Fruit fly (Drosophila melanogaster) whole organism, embryonic: Measurements from ENCODE around the gene mbt.

Experiments
- Atf-2 ChIP-seq: fragments of 200-800 bp; sonication (Bioruptor generic); optimal IDR thresholded peaks from 2 replicates; lab custom pipeline; 2016; ENCODE audit warnings: missing biosample characterization, missing genetic modification characterization
- B-H2 ChIP-seq: fragments of 200-800 bp; sonication (Bioruptor generic); optimal IDR thresholded peaks from 2 replicates; lab custom pipeline; 2018; ENCODE audit warnings: missing biosample characterization, mild to moderate bottlenecking, missing genetic modification characterization
- CG10267 ChIP-seq: fragments of 200-800 bp; sonication (Bioruptor generic); optimal IDR thresholded peaks from 2 replicates; lab custom pipeline; 2018; ENCODE audit warnings: missing biosample characterization, mild to moderate bottlenecking, missing genetic modification characterization, moderate library complexity
- CG12155 ChIP-seq: fragments of 200-800 bp; sonication (Bioruptor generic); optimal IDR thresholded peaks from 3 replicates; lab custom pipeline; 2016; ENCODE audit warnings: missing biosample characterization, missing genetic modification characterization
- CG12219 ChIP-seq: fragments of 200-800 bp; sonication (Bioruptor generic); optimal IDR thresholded peaks from 3 replicates; lab custom pipeline; 2018; ENCODE audit warnings: missing biosample characterization, mild to moderate bottlenecking, missing genetic modification characterization
- CG13296 ChIP-seq: fragments of 200-800 bp; sonication (Bioruptor generic); optimal IDR thresholded peaks from 3 replicates; lab custom pipeline; 2018; ENCODE audit warnings: missing biosample characterization, mild to moderate bottlenecking, missing genetic modification characterization
- CG14441 ChIP-seq: fragments of 200-800 bp; sonication (Bioruptor generic); IDR thresholded peaks from 2 replicates; pipeline ENCODE4 v1.3.6; 2022; ENCODE audit warnings: missing biosample characterization, missing genetic modification characterization
- CG15601 ChIP-seq: fragments of 200-800 bp; sonication (Bioruptor generic); optimal IDR thresholded peaks from 3 replicates; lab custom pipeline; 2019; ENCODE audit warnings: missing biosample characterization, mild to moderate bottlenecking, missing genetic modification characterization, moderate library complexity
- CG1603 ChIP-seq: fragments of 200-800 bp; sonication (Bioruptor generic); optimal IDR thresholded peaks from 2 replicates; lab custom pipeline; 2019; ENCODE audit warnings: missing biosample characterization, mild to moderate bottlenecking, missing genetic modification characterization, moderate library complexity
- CG16863 ChIP-seq: fragments of 200-800 bp; sonication (Bioruptor generic); optimal IDR thresholded peaks from 3 replicates; lab custom pipeline; 2016; ENCODE audit warnings: missing biosample characterization, missing genetic modification characterization
- CG30020 ChIP-seq: fragments of 200-800 bp; optimal IDR thresholded peaks from 2 replicates; lab custom pipeline; 2019; ENCODE audit warnings: missing biosample characterization, mild to moderate bottlenecking, missing genetic modification characterization, moderate library complexity
- CG32532 ChIP-seq: fragments of 200-800 bp; sonication (Bioruptor generic); IDR thresholded peaks from 2 replicates; pipeline ENCODE4 v1.3.6; 2022; ENCODE audit warnings: missing biosample characterization, missing genetic modification characterization
- CG3995 ChIP-seq: fragments of 200-800 bp; sonication (Bioruptor generic); optimal IDR thresholded peaks from 3 replicates; lab custom pipeline; 2016; ENCODE audit warnings: missing biosample characterization, missing genetic modification characterization
- CG8281 ChIP-seq: fragments of 200-800 bp; sonication (Bioruptor generic); optimal IDR thresholded peaks from 2 replicates; lab custom pipeline; 2018; ENCODE audit warnings: missing biosample characterization, mild to moderate bottlenecking, missing genetic modification characterization, moderate library complexity
- CG8388 ChIP-seq: fragments of 200-800 bp; sonication (Bioruptor generic); optimal IDR thresholded peaks from 2 replicates; lab custom pipeline; 2019; ENCODE audit warnings: missing biosample characterization, mild to moderate bottlenecking, missing genetic modification characterization, moderate library complexity
- CG8478 ChIP-seq: fragments of >200 bp; optimal IDR thresholded peaks from 2 replicates; lab custom pipeline; 2018
- CG9727 ChIP-seq: fragments of 200-800 bp; sonication (Bioruptor generic); optimal IDR thresholded peaks from 3 replicates; lab custom pipeline; 2017; ENCODE audit warnings: missing biosample characterization, mild to moderate bottlenecking, missing genetic modification characterization
- CG9797 ChIP-seq: fragments of 200-800 bp; sonication (Bioruptor generic); optimal IDR thresholded peaks from 3 replicates; lab custom pipeline; 2018; ENCODE audit warnings: missing biosample characterization, mild to moderate bottlenecking, missing genetic modification characterization
- Dad ChIP-seq: fragments of 200-800 bp; sonication (Bioruptor generic); optimal IDR thresholded peaks from 3 replicates; lab custom pipeline; 2016; ENCODE audit warnings: missing biosample characterization, missing genetic modification characterization
- Dbx ChIP-seq: fragments of 200-800 bp; sonication (Bioruptor generic); IDR thresholded peaks from 3 replicates; pipeline ENCODE4 v1.3.6; 2022; ENCODE audit warnings: missing biosample characterization, missing genetic modification characterization
- Doc3 ChIP-seq: fragments of 200-800 bp; sonication (Bioruptor generic); IDR thresholded peaks from 3 replicates; pipeline ENCODE4 v1.3.6; 2022; ENCODE audit warnings: missing biosample characterization, missing genetic modification characterization; ENCODE audit not compliant: partially characterized antibody
- Fer1 ChIP-seq: fragments of 200-800 bp; sonication (Bioruptor generic); optimal IDR thresholded peaks from 2 replicates; lab custom pipeline; 2017; ENCODE audit warnings: missing biosample characterization, mild to moderate bottlenecking, missing genetic modification characterization
- HmgD ChIP-seq: fragments of 200-800 bp; sonication (Bioruptor generic); optimal IDR thresholded peaks from 3 replicates; lab custom pipeline; 2016; ENCODE audit warnings: missing biosample characterization, missing genetic modification characterization
- Hmr ChIP-seq: fragments of 200-800 bp; sonication (Bioruptor generic); optimal IDR thresholded peaks from 3 replicates; lab custom pipeline; 2017; ENCODE audit warnings: mild to moderate bottlenecking, missing biosample characterization, missing genetic modification reagents, missing genetic modification characterization
- Hmx ChIP-seq: fragments of 200-800 bp; sonication (Bioruptor generic); optimal IDR thresholded peaks from 2 replicates; lab custom pipeline; 2016; ENCODE audit warnings: missing biosample characterization, missing genetic modification characterization
- MESR4 ChIP-seq: fragments of 200-800 bp; sonication (Bioruptor generic); optimal IDR thresholded peaks from 2 replicates; lab custom pipeline; 2018; ENCODE audit warnings: missing biosample characterization, mild to moderate bottlenecking, missing genetic modification characterization, moderate library complexity
- Mes4 ChIP-seq: fragments of 200-800 bp; sonication (Bioruptor generic); optimal IDR thresholded peaks from 2 replicates; lab custom pipeline; 2016; ENCODE audit warnings: missing biosample characterization, missing genetic modification characterization
- NfI ChIP-seq: fragments of 200-800 bp; sonication (Bioruptor generic); optimal IDR thresholded peaks from 3 replicates; lab custom pipeline; 2018; ENCODE audit warnings: missing biosample characterization, mild to moderate bottlenecking, missing genetic modification characterization, moderate library complexity
- Oaz ChIP-seq: fragments of 200-800 bp; sonication (Bioruptor generic); IDR thresholded peaks from 2 replicates; pipeline ENCODE4 v1.3.6; 2022; ENCODE audit warnings: missing biosample characterization, missing genetic modification characterization
- Opbp ChIP-seq: fragments of 200-800 bp; sonication (Bioruptor generic); IDR thresholded peaks from 3 replicates; pipeline ENCODE4 v1.3.6; 2022; ENCODE audit warnings: missing biosample characterization, missing genetic modification characterization; ENCODE audit not compliant: partially characterized antibody
- Ravus ChIP-seq: fragments of 200-800 bp; sonication (Bioruptor generic); IDR thresholded peaks from 2 replicates; pipeline ENCODE4 v1.3.6; 2022; ENCODE audit warnings: missing biosample characterization, missing genetic modification characterization
- Sry-β ChIP-seq: fragments of 200-800 bp; sonication (Bioruptor generic); optimal IDR thresholded peaks from 2 replicates; lab custom pipeline; 2018; ENCODE audit warnings: missing biosample characterization, mild to moderate bottlenecking, missing genetic modification characterization, moderate library complexity
- Sry-δ ChIP-seq: fragments of 200-800 bp; sonication (Bioruptor generic); optimal IDR thresholded peaks from 2 replicates; lab custom pipeline; 2016; ENCODE audit warnings: missing biosample characterization, missing genetic modification characterization
- abd-A ChIP-seq: fragments of 200-800 bp; sonication (Bioruptor generic); optimal IDR thresholded peaks from 3 replicates; lab custom pipeline; 2019; ENCODE audit warnings: missing biosample characterization, mild to moderate bottlenecking, missing genetic modification characterization, moderate library complexity
- dpn ChIP-seq, 2 experiments: fragments of 200-800 bp; sonication (Bioruptor generic); optimal IDR thresholded peaks; 3 replicates each; lab custom pipeline; 2016; ENCODE audit warnings: missing biosample characterization in 2 of 2, missing genetic modification characterization in 2 of 2
- emc ChIP-seq: fragments of 200-800 bp; sonication (Bioruptor generic); optimal IDR thresholded peaks from 2 replicates; lab custom pipeline; 2016; ENCODE audit warnings: missing biosample characterization, missing genetic modification characterization
- hb ChIP-seq: fragments of 200-800 bp; sonication (Bioruptor generic); IDR thresholded peaks from 3 replicates; pipeline ENCODE4 v1.3.6; 2022; ENCODE audit warnings: missing biosample characterization, missing genetic modification characterization; ENCODE audit not compliant: partially characterized antibody
- hbn ChIP-seq: fragments of 200-800 bp; sonication (Bioruptor generic); IDR thresholded peaks from 2 replicates; pipeline ENCODE4 v1.3.6; 2022; ENCODE audit warnings: missing biosample characterization, missing genetic modification characterization; ENCODE audit not compliant: partially characterized antibody
- insv ChIP-seq, 2 experiments: fragments of 200-800 bp; sonication (Bioruptor generic); optimal IDR thresholded peaks; 3 replicates each; lab custom pipeline; 2016 to 2018; ENCODE audit warnings: missing biosample characterization in 2 of 2, missing genetic modification characterization in 2 of 2
- ken ChIP-seq: fragments of 200-800 bp; sonication (Bioruptor generic); IDR thresholded peaks from 3 replicates; pipeline ENCODE4 v1.3.6; 2022; ENCODE audit warnings: missing biosample characterization, missing genetic modification characterization
- lmd ChIP-seq: fragments of 200-800 bp; sonication (Bioruptor generic); IDR thresholded peaks from 2 replicates; pipeline ENCODE4 v1.3.6; 2022; ENCODE audit warnings: missing biosample characterization, missing genetic modification characterization
- maf-S ChIP-seq: fragments of 200-800 bp; sonication (Bioruptor generic); optimal IDR thresholded peaks from 2 replicates; lab custom pipeline; 2016; ENCODE audit warnings: missing biosample characterization, missing genetic modification characterization
- mirr ChIP-seq: fragments of 200-800 bp; sonication (Bioruptor generic); optimal IDR thresholded peaks from 3 replicates; lab custom pipeline; 2018; ENCODE audit warnings: missing biosample characterization, mild to moderate bottlenecking, missing genetic modification characterization
- pita ChIP-seq: fragments of 200-800 bp; sonication (Bioruptor generic); optimal IDR thresholded peaks from 2 replicates; lab custom pipeline; 2017; ENCODE audit warnings: missing biosample characterization, mild to moderate bottlenecking, missing genetic modification characterization
- prd ChIP-seq, 3 experiments: fragments of >200 bp in 2 of 3; fragments of 200-800 bp in 1 of 3; sonication (Bioruptor generic) in 1 of 3; optimal IDR thresholded peaks in 2 of 3; IDR thresholded peaks in 1 of 3; 2 replicates in 2 of 3; 3 replicates in 1 of 3; pipeline versions ENCODE4 v1.3.6 to Lab custom; 2017 to 2022; ENCODE audit warnings: missing biosample characterization in 1 of 3, missing genetic modification characterization in 1 of 3
- psq ChIP-seq: fragments of 200-800 bp; sonication (Bioruptor generic); optimal IDR thresholded peaks from 2 replicates; lab custom pipeline; 2017; ENCODE audit warnings: missing biosample characterization, missing genetic modification characterization
- pzg ChIP-seq: fragments of 200-800 bp; sonication (Bioruptor generic); optimal IDR thresholded peaks from 3 replicates; lab custom pipeline; 2018; ENCODE audit warnings: missing biosample characterization, mild to moderate bottlenecking, missing genetic modification characterization, moderate library complexity
- sd ChIP-seq: fragments of 200-800 bp; sonication (Bioruptor generic); optimal IDR thresholded peaks from 3 replicates; lab custom pipeline; 2018; ENCODE audit warnings: missing biosample characterization, mild to moderate bottlenecking, missing genetic modification characterization, moderate library complexity
- shn ChIP-seq: fragments of 200-800 bp; sonication (Bioruptor generic); optimal IDR thresholded peaks from 3 replicates; lab custom pipeline; 2016; ENCODE audit warnings: missing biosample characterization, missing genetic modification characterization
- slp2 ChIP-seq: fragments of 200-800 bp; sonication (Bioruptor generic); optimal IDR thresholded peaks from 2 replicates; lab custom pipeline; 2016; ENCODE audit warnings: missing biosample characterization, missing genetic modification characterization
- tup ChIP-seq: fragments of 200-800 bp; sonication (Bioruptor generic); optimal IDR thresholded peaks from 2 replicates; lab custom pipeline; 2016; ENCODE audit warnings: missing biosample characterization, mild to moderate bottlenecking, missing genetic modification characterization, moderate library complexity

mbt gene

DNA sequence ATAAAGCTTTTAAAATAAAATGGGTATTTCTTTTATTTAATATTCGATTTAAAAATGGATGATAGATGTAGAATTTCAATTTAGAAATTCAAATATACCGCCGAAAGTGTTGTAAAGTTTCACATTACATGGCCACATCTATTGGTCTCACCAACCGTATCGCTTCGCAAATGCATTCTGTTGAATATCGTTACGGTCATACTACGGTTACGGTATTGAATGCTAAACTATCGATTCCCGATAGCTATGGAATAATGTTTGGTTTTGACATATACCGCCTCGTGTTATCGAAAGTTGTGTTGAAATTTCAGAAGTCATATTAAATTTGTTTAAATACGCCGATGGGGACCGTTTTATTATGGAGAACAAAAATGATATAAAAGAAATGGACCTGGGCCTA lies 40.6 kb downstream of the mbt start, which contains the start of the genes CG32573 and CG42512 (continued):
- TF ChIP-seq psq (GFP tag; lab: Kevin White, UChicago) (no peak), hb (GFP tag; lab: Robert Waterston, UW) (peak; percentile 49; the same call in 1 of the 3 replicates), Hmx (GFP tag; lab: Kevin White, UChicago) (no peak), prd (optimal IDR thresholded peaks at IDR 0.05; lab: Kevin White, UChicago) (no peak), prd (GFP tag; IDR thresholded peaks at IDR 0.05; lab: Robert Waterston, UW) (no peak), pita (GFP tag; lab: Kevin White, UChicago) (peak; percentile 24), mirr (GFP tag; lab: Kevin White, UChicago) (peak; percentile 7), Sry-β (GFP tag; lab: Kevin White, UChicago) (no peak), Doc3 (GFP tag; lab: Robert Waterston, UW) (peak; percentile 62; the same call in 2 of the 3 replicates), dpn (GFP tag; optimal IDR thresholded peaks at IDR 0.05; lab: Kevin White, UChicago) (no peak), CG8388 (GFP tag; lab: Kevin White, UChicago) (no peak), Oaz (GFP tag; lab: Robert Waterston, UW) (no peak), Ravus (GFP tag; lab: Robert Waterston, UW) (no peak), CG10267 (tag; lab: Kevin White, UChicago) (peak; percentile 91), CG16863 (GFP tag; lab: Kevin White, UChicago) (no peak), abd-A (tag; lab: Kevin White, UChicago) (no peak), CG30020 (tag; lab: Kevin White, UChicago) (peak; percentile 19), CG8478 (no peak), Dbx (no peak), CG13296 (GFP tag; lab: Kevin White, UChicago) (no peak), slp2 (GFP tag; lab: Kevin White, UChicago) (no peak), maf-S (GFP tag; lab: Kevin White, UChicago) (no peak), hbn (GFP tag; lab: Robert Waterston, UW) (peak; percentile 63), CG8281 (no peak), pzg (GFP tag; lab: Kevin White, UChicago) (peak; percentile 92), CG14441 (GFP tag; lab: Robert Waterston, UW) (no peak), Mes4 (GFP tag; lab: Kevin White, UChicago) (no peak), Fer1 (no peak), emc (GFP tag; lab: Kevin White, UChicago) (no peak), Dad (no peak), NfI (no peak), CG12155 (GFP tag; lab: Kevin White, UChicago) (no peak), lmd (GFP tag; lab: Robert Waterston, UW) (no peak), Atf-2 (GFP tag; lab: Kevin White, UChicago) (no peak), CG15601 (tag; lab: Kevin White, UChicago) (peak; percentile 24), insv (GFP tag; optimal IDR thresholded peaks at IDR 0.05; lab: Kevin White, UChicago) (peak in 1 of 2 experiments; percentile 71), MESR4 (GFP tag; lab: Kevin White, UChicago) (peak; percentile 11), Opbp (GFP tag; lab: Robert Waterston, UW) (peak; percentile 84; the same call in 2 of the 3 replicates), CG1603 (tag; lab: Kevin White, UChicago) (peak; percentile 79), sd (tag; lab: Kevin White, UChicago) (peak; percentile 17), Sry-δ (GFP tag; lab: Kevin White, UChicago) (peak; percentile 72), shn (GFP tag; lab: Kevin White, UChicago) (no peak), HmgD (no peak), B-H2 (GFP tag; lab: Kevin White, UChicago) (peak; percentile 43), Hmr (GFP tag; lab: Kevin White, UChicago) (peak; percentile 19), CG9797 (GFP tag; lab: Kevin White, UChicago) (peak; percentile 78), CG12219 (GFP tag; lab: Kevin White, UChicago) (no peak), CG32532 (GFP tag; lab: Robert Waterston, UW) (no peak), CG9727 (GFP tag; lab: Kevin White, UChicago) (no peak), ken (GFP tag; lab: Robert Waterston, UW) (no peak), CG3995 (GFP tag; lab: Kevin White, UChicago) (peak; percentile 26), tup (GFP tag; lab: Kevin White, UChicago) (no peak)
